Fruit fly (Drosophila melanogaster): Measurements from ENCODE around the gene nod.

DNA sequence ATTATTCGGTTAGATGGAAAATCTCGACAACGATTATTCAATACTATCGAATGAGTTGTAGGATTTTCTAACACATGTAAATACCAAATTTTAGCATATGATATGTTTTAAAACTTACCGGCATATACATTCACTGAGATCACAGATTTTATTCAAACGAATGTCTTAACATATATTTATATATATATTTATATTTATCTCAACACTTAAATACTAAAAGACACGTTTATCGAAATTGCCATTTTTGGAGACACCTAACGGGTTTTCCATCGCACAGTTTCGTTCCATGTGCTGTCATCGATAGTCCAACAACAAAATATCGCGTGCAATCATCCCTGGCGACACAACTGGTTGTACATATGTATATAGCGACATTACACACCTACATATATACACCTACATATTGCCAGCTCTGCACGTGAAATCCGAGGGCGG lies 31.1 kb downstream of the nod start, which contains the start of the genes CG2247 and CG1703:
- no peak for TF ChIP-seq CG12768 (GFP tag; optimal IDR thresholded peaks at IDR 0.05)
- TF ChIP-seq cnc (optimal IDR thresholded peaks at IDR 0.05): no peak
- TF ChIP-seq Mnt (GFP tag; optimal IDR thresholded peaks at IDR 0.05): peak; percentile 85
- no peak for TF ChIP-seq kay (GFP tag; ENCODE audit: borderline replicate concordance)
- TF ChIP-seq CG11617 (GFP tag; optimal IDR thresholded peaks at IDR 0.05): no peak
- no peak for TF ChIP-seq toe (GFP tag; optimal IDR thresholded peaks at IDR 0.05)
- peak; percentile 22 for TF ChIP-seq CG7101 (tag; optimal IDR thresholded peaks at IDR 0.05)
- no peak for TF ChIP-seq CG14711 (tag; optimal IDR thresholded peaks at IDR 0.05)
